Worm (Caenorhabditis elegans) whole organism, mixed stage, embryonic: ENCODE data around the gene T25B9.1.

Source experiments
- bed-3 ChIP-seq: fragments of 200-800 bp; sonication (Bioruptor generic); optimal IDR thresholded peaks from 3 replicates; lab custom pipeline; 2018; ENCODE audit warnings: mild to moderate bottlenecking, missing genetic modification characterization, moderate library complexity, missing compliant biosample characterization
- blmp-1 ChIP-seq: fragments of 150-350 bp; optimal IDR thresholded peaks from 2 replicates; lab custom pipeline; 2014; ENCODE audit warnings: missing biosample characterization, missing genetic modification characterization
- ceh-39 ChIP-seq: fragments of 150-350 bp; optimal IDR thresholded peaks from 2 replicates; lab custom pipeline; 2014; ENCODE audit warnings: missing biosample characterization, missing genetic modification characterization
- ceh-43 ChIP-seq: fragments of 200-800 bp; sonication (Bioruptor generic); optimal IDR thresholded peaks from 2 replicates; lab custom pipeline; 2018; ENCODE audit warnings: mild to moderate bottlenecking, missing genetic modification characterization, moderate library complexity, missing compliant biosample characterization
- ceh-83 ChIP-seq: fragments of 200-800 bp; sonication (Bioruptor generic); optimal IDR thresholded peaks from 2 replicates; lab custom pipeline; 2018; ENCODE audit warnings: mild to moderate bottlenecking, missing genetic modification characterization, missing compliant biosample characterization
- ces-1 ChIP-seq: fragments of 150-350 bp; optimal IDR thresholded peaks from 2 replicates; lab custom pipeline; 2014; ENCODE audit warnings: missing biosample characterization, missing genetic modification reagents, missing genetic modification characterization
- cnd-1 ChIP-seq: fragments of 200-800 bp; sonication (Bioruptor generic); optimal IDR thresholded peaks from 2 replicates; lab custom pipeline; 2018; ENCODE audit warnings: mild to moderate bottlenecking, missing genetic modification characterization, missing compliant biosample characterization
- elt-1 ChIP-seq: sonication (generic microtip); optimal IDR thresholded peaks from 2 replicates; lab custom pipeline; 2017; ENCODE audit warnings: missing genetic modification characterization, mild to moderate bottlenecking, missing compliant biosample characterization, antibody characterized with exemption, moderate library complexity, borderline replicate concordance; ENCODE audit not compliant: insufficient read depth
- elt-3 ChIP-seq: fragments of 150-350 bp; optimal IDR thresholded peaks from 2 replicates; lab custom pipeline; 2014; ENCODE audit warnings: missing biosample characterization, missing genetic modification characterization
- flh-1 ChIP-seq: fragments of 200-800 bp; sonication (Bioruptor generic); optimal IDR thresholded peaks from 2 replicates; lab custom pipeline; 2018; ENCODE audit warnings: mild to moderate bottlenecking, missing genetic modification characterization, moderate library complexity, missing compliant biosample characterization
- ham-2 ChIP-seq: fragments of 200-800 bp; sonication (Bioruptor generic); optimal IDR thresholded peaks from 2 replicates; lab custom pipeline; 2018; ENCODE audit warnings: mild to moderate bottlenecking, missing genetic modification characterization, missing compliant biosample characterization
- hlh-1 ChIP-seq: fragments of 150-350 bp; optimal IDR thresholded peaks from 2 replicates; lab custom pipeline; 2014; ENCODE audit warnings: missing biosample characterization, missing genetic modification reagents, missing genetic modification characterization
- lin-13 ChIP-seq: fragments of 150-350 bp; optimal IDR thresholded peaks from 2 replicates; lab custom pipeline; 2014; ENCODE audit warnings: missing biosample characterization, missing genetic modification characterization
- mep-1 ChIP-seq: fragments of 150-350 bp; optimal IDR thresholded peaks from 2 replicates; lab custom pipeline; 2017; ENCODE audit warnings: missing biosample characterization, missing genetic modification reagents, missing genetic modification characterization, inconsistent platforms
- mls-2 ChIP-seq: sonication (generic microtip); optimal IDR thresholded peaks from 2 replicates; lab custom pipeline; 2016; ENCODE audit warnings: mild to moderate bottlenecking, missing genetic modification characterization, moderate library complexity, missing compliant biosample characterization
- nhr-12 ChIP-seq: fragments of 150-350 bp; optimal IDR thresholded peaks from 2 replicates; lab custom pipeline; 2014; ENCODE audit warnings: missing biosample characterization, missing genetic modification characterization
- nhr-2 ChIP-seq: fragments of 150-350 bp; optimal IDR thresholded peaks from 2 replicates; lab custom pipeline; 2014; ENCODE audit warnings: missing biosample characterization, missing genetic modification characterization
- nhr-237 ChIP-seq: fragments of 150-350 bp; optimal IDR thresholded peaks from 2 replicates; lab custom pipeline; 2014; ENCODE audit warnings: missing biosample characterization, missing genetic modification characterization
- nhr-28 ChIP-seq: fragments of 150-350 bp; optimal IDR thresholded peaks from 2 replicates; lab custom pipeline; 2014; ENCODE audit warnings: missing biosample characterization, missing genetic modification characterization
- nhr-76 ChIP-seq: sonication (generic microtip); optimal IDR thresholded peaks from 2 replicates; lab custom pipeline; 2017; ENCODE audit warnings: missing biosample characterization, missing genetic modification characterization
- pha-4 ChIP-seq: fragments of 150-350 bp; optimal IDR thresholded peaks from 2 replicates; lab custom pipeline; 2018; ENCODE audit warnings: missing biosample characterization, missing genetic modification reagents, missing genetic modification characterization
- sem-2 ChIP-seq: fragments of 200-800 bp; sonication (Bioruptor generic); optimal IDR thresholded peaks from 2 replicates; lab custom pipeline; 2018; ENCODE audit warnings: mild to moderate bottlenecking, missing genetic modification characterization, missing compliant biosample characterization
- snpc-4 ChIP-seq: fragments of 150-350 bp; optimal IDR thresholded peaks from 2 replicates; lab custom pipeline; 2014; ENCODE audit warnings: missing biosample characterization, missing genetic modification characterization
- sptf-1 ChIP-seq: sonication (generic microtip); optimal IDR thresholded peaks from 2 replicates; lab custom pipeline; 2017; ENCODE audit warnings: mild to moderate bottlenecking, missing genetic modification characterization, moderate library complexity, missing compliant biosample characterization
- tbx-8 ChIP-seq: fragments of 200-800 bp; sonication (Bioruptor generic); optimal IDR thresholded peaks from 2 replicates; lab custom pipeline; 2018; ENCODE audit warnings: mild to moderate bottlenecking, missing genetic modification characterization, moderate library complexity, missing compliant biosample characterization
- unc-39 ChIP-seq: fragments of 150-350 bp; optimal IDR thresholded peaks from 2 replicates; lab custom pipeline; 2014; ENCODE audit warnings: missing biosample characterization, missing genetic modification characterization
- unc-62 ChIP-seq: fragments of 150-350 bp; optimal IDR thresholded peaks from 2 replicates; lab custom pipeline; 2014; ENCODE audit warnings: missing biosample characterization, missing genetic modification reagents, missing genetic modification characterization
- ztf-11 ChIP-seq: fragments of 150-350 bp; optimal IDR thresholded peaks from 2 replicates; lab custom pipeline; 2014; ENCODE audit warnings: missing biosample characterization, missing genetic modification characterization

T25B9.1 gene

DNA sequence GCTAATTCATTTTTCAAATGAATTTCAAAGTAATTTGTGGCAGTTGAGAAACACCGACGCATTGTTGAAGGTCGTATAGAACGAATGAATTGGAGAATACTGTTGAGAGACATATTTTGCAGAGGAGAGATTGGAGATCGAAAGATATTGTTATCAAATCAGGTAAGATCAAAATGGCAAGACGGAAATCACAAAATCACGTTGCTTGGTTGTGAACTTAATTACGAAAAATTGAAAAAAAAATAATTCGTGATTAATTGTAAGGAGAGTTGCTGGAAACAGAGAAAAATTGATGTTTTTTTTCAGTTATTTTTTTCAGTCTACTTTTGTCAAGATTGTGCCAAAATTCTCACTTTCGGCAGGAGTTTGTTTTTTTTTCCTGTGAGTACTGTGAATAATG lies at the start of gene T25B9.1:
Gene T25B9.1, minus strand, starts transcription at position 101 of the 400 bp plus-strand sequence.
- TF ChIP-seq sem-2 (no peak), nhr-76 (tag; lab: Kevin White, UChicago) (no peak), flh-1 (GFP tag; lab: Kevin White, UChicago) (no peak), hlh-1 (tag; lab: Kevin White, UChicago) (no peak)
- TF ChIP-seq, all 35 proteins: peak for 0

- TF ChIP-seq nhr-2 (tag; lab: Kevin White, UChicago) (no peak), nhr-28 (no peak), pha-4 (tag; lab: Kevin White, UChicago) (no peak), tbx-8 (GFP tag; lab: Kevin White, UChicago) (no peak), unc-39 (tag; lab: Kevin White, UChicago) (no peak), ceh-83 (GFP tag; lab: Kevin White, UChicago) (no peak), mls-2 (tag; lab: Kevin White, UChicago) (no peak), ztf-11 (tag; lab: Kevin White, UChicago) (no peak), hlh-1 (tag; lab: Kevin White, UChicago) (no peak), unc-62 (no peak), sem-2 (no peak), flh-1 (GFP tag; lab: Kevin White, UChicago) (no peak), nhr-237 (tag; lab: Kevin White, UChicago) (no peak), snpc-4 (no peak), bed-3 (no peak), ceh-43 (GFP tag; lab: Kevin White, UChicago) (no peak), nhr-76 (tag; lab: Kevin White, UChicago) (no peak), elt-3 (no peak), blmp-1 (tag; lab: Kevin White, UChicago) (no peak), mep-1 (tag; lab: Kevin White, UChicago) (no peak)
Observed at ce11 chrIV:10799354-10799753, 49.4 kb upstream of the T25B9.1 start, which contains the start of gene zipt-2.1. zipt-2.1 (plus strand) TSS chrIV:10799654.

ce11 chrIV:10798604-10799003 lies 48.7 kb upstream of the T25B9.1 start:
- TF ChIP-seq cnd-1: no peak
- no peak for TF ChIP-seq ceh-83 (GFP tag; lab: Kevin White, UChicago)
- TF ChIP-seq tbx-8 (GFP tag; lab: Kevin White, UChicago): no peak
- no peak for TF ChIP-seq elt-3
- no peak for TF ChIP-seq snpc-4
- no peak for TF ChIP-seq blmp-1 (tag; lab: Kevin White, UChicago)
- no peak for TF ChIP-seq mls-2 (tag; lab: Kevin White, UChicago)
- TF ChIP-seq unc-62: no peak

ce11 chrIV:10796707-10797106 lies 46.8 kb upstream of the T25B9.1 start:
- TF ChIP-seq ceh-43 (GFP tag; lab: Kevin White, UChicago) (no peak), elt-1 (tag; lab: Kevin White, UChicago) (peak; percentile 57), ceh-83 (GFP tag; lab: Kevin White, UChicago) (no peak), mls-2 (tag; lab: Kevin White, UChicago) (no peak), lin-13 (tag; lab: Kevin White, UChicago) (no peak), ham-2 (GFP tag; lab: Kevin White, UChicago) (no peak), blmp-1 (tag; lab: Kevin White, UChicago) (no peak)

DNA sequence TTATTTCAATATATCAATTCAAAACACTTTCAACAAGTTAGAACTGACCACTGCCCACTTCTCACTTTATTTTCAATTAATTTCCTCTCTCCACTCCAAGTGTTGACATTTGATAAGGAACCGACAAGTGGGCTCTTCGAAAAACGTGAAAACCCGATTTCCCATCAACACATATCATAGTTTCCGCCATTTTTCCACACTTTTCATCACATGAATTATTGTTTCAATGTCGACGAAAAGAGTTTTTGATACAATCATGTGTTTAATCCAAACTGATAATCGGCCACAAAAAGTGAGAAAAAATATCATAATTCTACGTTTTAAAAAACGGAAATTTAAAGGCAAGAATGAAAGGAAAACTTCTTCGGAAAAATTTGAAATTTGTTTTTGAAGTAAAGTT lies 45.7 kb upstream of the T25B9.1 start:
- no peak for TF ChIP-seq snpc-4
- no peak for TF ChIP-seq flh-1 (GFP tag; lab: Kevin White, UChicago)
- TF ChIP-seq lin-13 (tag; lab: Kevin White, UChicago): no peak
- TF ChIP-seq ces-1 (GFP tag; lab: Kevin White, UChicago): no peak
- TF ChIP-seq tbx-8 (GFP tag; lab: Kevin White, UChicago): no peak
- no peak for TF ChIP-seq cnd-1
- TF ChIP-seq ztf-11 (tag; lab: Kevin White, UChicago): no peak
- no peak for TF ChIP-seq ceh-39
- no peak for TF ChIP-seq nhr-12 (tag; lab: Kevin White, UChicago)
- TF ChIP-seq pha-4 (tag; lab: Kevin White, UChicago): no peak
- TF ChIP-seq sem-2: no peak
- TF ChIP-seq ceh-83 (GFP tag; lab: Kevin White, UChicago): no peak
- no peak for TF ChIP-seq unc-62
- no peak for TF ChIP-seq blmp-1 (tag; lab: Kevin White, UChicago)
- no peak for TF ChIP-seq ceh-43 (GFP tag; lab: Kevin White, UChicago)
- TF ChIP-seq bed-3: no peak
- no peak for TF ChIP-seq nhr-237 (tag; lab: Kevin White, UChicago)
- TF ChIP-seq unc-39 (tag; lab: Kevin White, UChicago): no peak
- no peak for TF ChIP-seq sptf-1 (tag; lab: Kevin White, UChicago)
- TF ChIP-seq nhr-76 (tag; lab: Kevin White, UChicago): no peak
